Worm (Caenorhabditis elegans): Measurements from ENCODE around the gene K10D2.8.
A peak's percentile ranks its signal among the peaks of the same experiment; 100 is the strongest.

K10D2.8 gene

ce11 chrIII:5181641-5182040 is 6.9 kb upstream of the K10D2.8 start:
- TF ChIP-seq nfya-1 (tag; optimal IDR thresholded peaks at IDR 0.05; ENCODE audit: insufficient read depth): peak; percentile 30
- TF ChIP-seq skn-1 (tag; optimal IDR thresholded peaks at IDR 0.05): no peak
- TF ChIP-seq nhr-11 (tag; optimal IDR thresholded peaks at IDR 0.05): no peak
- TF ChIP-seq ceh-16 (tag; optimal IDR thresholded peaks at IDR 0.05): no peak

DNA sequence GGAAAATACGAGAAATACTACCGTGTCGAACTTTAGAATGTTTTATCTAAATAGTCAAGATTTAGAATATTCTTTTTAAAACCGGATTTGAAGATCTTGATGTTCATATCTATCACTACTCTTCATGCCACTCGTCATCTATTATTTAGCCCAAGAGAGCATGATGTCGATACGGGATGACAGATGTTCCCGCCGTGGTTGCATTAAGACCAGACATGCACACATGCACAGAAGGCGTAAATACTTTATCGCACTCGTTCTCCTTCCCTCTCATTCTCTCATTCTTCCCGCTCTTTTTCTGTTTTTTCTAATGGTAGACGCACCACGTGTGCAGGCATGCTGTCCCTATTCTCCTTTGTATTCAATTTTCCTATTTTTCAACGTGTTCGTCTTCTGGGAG is 5.2 kb upstream of the K10D2.8 start:
- TF ChIP-seq lin-39 (tag; optimal IDR thresholded peaks at IDR 0.05) (peak; percentile 43), ceh-16 (tag; optimal IDR thresholded peaks at IDR 0.05) (no peak)

DNA sequence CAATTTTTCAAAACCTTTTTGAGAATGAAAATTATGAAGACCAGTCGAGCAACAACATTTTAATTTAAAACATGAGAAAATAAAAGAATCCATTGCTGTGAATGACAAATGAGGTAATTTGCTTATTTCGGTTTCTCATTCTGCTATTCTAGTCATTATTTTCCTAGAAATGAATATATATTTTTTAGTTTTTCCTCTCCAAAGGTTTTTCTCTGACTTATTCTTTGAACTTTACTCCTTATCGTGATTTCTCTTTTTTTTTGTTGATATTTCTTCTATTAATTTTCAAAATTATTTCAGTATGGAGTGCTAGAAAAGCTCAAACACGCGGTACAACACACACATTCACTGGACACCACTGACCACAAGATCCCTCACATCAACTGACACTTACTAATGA is 2.9 kb upstream of the K10D2.8 start, which contains the start of gene pup-2:
Gene pup-2 (plus strand): TSS at position 301 of the 400 bp plus-strand sequence.
- TF ChIP-seq fkh-2 (tag; optimal IDR thresholded peaks at IDR 0.05) (no peak), fkh-10 (GFP tag; optimal IDR thresholded peaks at IDR 0.05) (no peak), zag-1 (tag; optimal IDR thresholded peaks at IDR 0.05) (no peak), ceh-16 (tag; optimal IDR thresholded peaks at IDR 0.05) (no peak), ZK546.5 (tag; optimal IDR thresholded peaks at IDR 0.05) (no peak), ztf-4 (tag; optimal IDR thresholded peaks at IDR 0.05) (no peak), sea-2 (GFP tag; optimal IDR thresholded peaks at IDR 0.05) (no peak), unc-39 (tag; optimal IDR thresholded peaks at IDR 0.05) (no peak), elt-1 (tag; optimal IDR thresholded peaks at IDR 0.05) (no peak), lsy-12 (tag; optimal IDR thresholded peaks at IDR 0.05) (no peak), nhr-23 (tag; optimal IDR thresholded peaks at IDR 0.05) (no peak), nfya-1 (tag; optimal IDR thresholded peaks at IDR 0.05; ENCODE audit: insufficient read depth) (no peak), R02D3.7 (tag; optimal IDR thresholded peaks at IDR 0.05) (no peak), nhr-11 (tag; optimal IDR thresholded peaks at IDR 0.05) (no peak), pqm-1 (tag; optimal IDR thresholded peaks at IDR 0.05) (no peak), jun-1 (tag; optimal IDR thresholded peaks at IDR 0.05) (no peak)

DNA sequence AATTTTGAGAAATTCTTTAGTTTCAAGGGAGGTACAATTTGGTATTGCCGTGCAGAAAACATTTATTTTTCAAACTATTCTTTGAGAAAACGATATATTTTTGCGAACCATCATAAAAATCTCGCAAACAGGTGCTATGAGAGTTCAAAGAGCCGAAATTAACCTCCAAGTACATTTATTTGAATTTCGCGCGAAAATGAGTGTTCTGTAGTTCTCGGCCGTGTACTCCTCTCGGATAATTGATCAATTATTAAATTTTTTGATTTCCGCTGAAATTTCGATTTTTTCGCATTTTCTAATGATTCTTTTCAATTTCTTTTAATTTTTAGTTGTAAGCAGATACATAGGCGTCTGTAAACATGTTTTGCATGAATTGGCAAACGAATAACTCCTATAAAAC is 1.7 kb downstream of the K10D2.8 start:
- TF ChIP-seq nhr-77 (tag; optimal IDR thresholded peaks at IDR 0.05) (no peak), egl-27 (tag; optimal IDR thresholded peaks at IDR 0.05) (no peak), nhr-23 (tag; optimal IDR thresholded peaks at IDR 0.05) (peak; percentile 44), nhr-43 (tag; optimal IDR thresholded peaks at IDR 0.05; ENCODE audit: poor library complexity, severe bottlenecking) (peak; percentile 41), nhr-25 (tag; optimal IDR thresholded peaks at IDR 0.05) (no peak), ceh-82 (tag; optimal IDR thresholded peaks at IDR 0.05) (no peak), pha-4 (tag; optimal IDR thresholded peaks at IDR 0.05) (peak; percentile 43), ztf-4 (tag; optimal IDR thresholded peaks at IDR 0.05) (no peak), nfya-1 (tag; optimal IDR thresholded peaks at IDR 0.05; ENCODE audit: insufficient read depth) (peak; percentile 24), nhr-67 (tag; optimal IDR thresholded peaks at IDR 0.05) (no peak)

DNA sequence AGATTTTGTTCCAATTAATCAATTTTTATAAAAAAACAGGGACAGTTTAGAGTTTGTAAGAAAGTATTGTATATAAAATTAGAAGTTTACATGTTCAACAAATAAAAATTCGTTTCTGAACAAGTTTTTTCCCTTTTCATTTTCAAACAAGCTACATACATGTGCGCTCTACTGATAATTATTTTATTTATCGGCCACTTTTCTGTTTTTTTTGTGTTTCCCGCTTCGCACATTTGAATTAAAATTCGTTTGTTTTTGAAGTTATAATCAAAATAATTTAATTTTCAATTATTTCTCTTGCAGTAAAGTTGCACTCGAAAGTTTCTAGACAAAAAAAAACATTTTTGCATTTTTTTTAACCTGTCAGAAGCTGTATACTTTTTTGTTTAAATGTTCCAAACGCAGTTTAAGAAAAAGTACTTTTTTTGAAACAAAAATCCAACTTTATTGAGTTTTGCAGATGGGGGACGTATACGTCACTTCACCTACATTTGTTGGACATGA is 2.2 kb downstream of the K10D2.8 start, which contains the start of gene hira-1:
Gene hira-1 (plus strand): TSS at position 454 of the 504 bp plus-strand sequence.
- TF ChIP-seq zag-1 (tag; optimal IDR thresholded peaks at IDR 0.05) (no peak), skn-1 (tag; optimal IDR thresholded peaks at IDR 0.05) (no peak), lin-15B (tag; optimal IDR thresholded peaks at IDR 0.05) (peak; percentile 83), snpc-4 (tag; optimal IDR thresholded peaks at IDR 0.05) (peak; percentile 31), nhr-67 (tag; optimal IDR thresholded peaks at IDR 0.05) (no peak), elt-2 (tag; optimal IDR thresholded peaks at IDR 0.05) (peak; percentile 9), ztf-4 (tag; optimal IDR thresholded peaks at IDR 0.05) (no peak), nhr-23 (tag; optimal IDR thresholded peaks at IDR 0.05) (peak; percentile 52), pha-4 (tag; optimal IDR thresholded peaks at IDR 0.05) (peak; percentile 66), hmg-11 (tag; optimal IDR thresholded peaks at IDR 0.05) (peak; percentile 3), ceh-9 (tag; optimal IDR thresholded peaks at IDR 0.05) (no peak), daf-12 (tag; optimal IDR thresholded peaks at IDR 0.05) (no peak), fkh-10 (GFP tag; optimal IDR thresholded peaks at IDR 0.05) (no peak), fkh-2 (tag; optimal IDR thresholded peaks at IDR 0.05) (no peak), nfya-1 (tag; optimal IDR thresholded peaks at IDR 0.05; ENCODE audit: insufficient read depth) (peak; percentile 0), sea-2 (GFP tag; optimal IDR thresholded peaks at IDR 0.05) (no peak)

DNA sequence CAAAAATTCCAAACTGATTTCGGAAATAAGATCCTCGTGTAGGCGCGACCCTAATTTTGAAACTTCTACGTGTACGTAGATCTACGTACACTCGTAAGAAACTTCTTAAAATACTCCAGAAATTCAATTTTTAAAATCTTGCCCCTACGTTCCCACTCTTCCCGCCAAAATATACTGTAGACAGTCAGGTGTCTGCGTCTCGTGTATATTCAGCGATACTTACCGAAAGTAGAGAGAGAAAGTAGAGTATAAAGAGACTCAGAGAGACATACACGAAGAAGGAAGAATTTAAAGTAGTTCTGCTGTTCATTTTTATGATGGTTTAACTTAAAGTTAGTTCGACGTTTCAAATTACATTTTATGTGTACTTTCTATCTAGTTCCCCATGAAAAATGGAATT is 4.7 kb downstream of the K10D2.8 start:
- TF ChIP-seq pqm-1 (tag; optimal IDR thresholded peaks at IDR 0.05) (no peak), eor-1 (tag; optimal IDR thresholded peaks at IDR 0.05) (no peak), pha-4 (tag; optimal IDR thresholded peaks at IDR 0.05) (peak; percentile 3), lin-15B (tag; optimal IDR thresholded peaks at IDR 0.05) (no peak), nfya-1 (tag; optimal IDR thresholded peaks at IDR 0.05; ENCODE audit: insufficient read depth) (no peak), ama-1 (optimal IDR thresholded peaks at IDR 0.05) (no peak), elt-2 (tag; optimal IDR thresholded peaks at IDR 0.05) (no peak)
